Fruit fly (Drosophila melanogaster) whole organism, embryonic: ENCODE results near the gene MBD-like.

Source experiments
- Awh ChIP-seq: fragments of 200-800 bp; sonication (Bioruptor generic); IDR thresholded peaks from 2 replicates; pipeline ENCODE4, ENCODE4 v1.3.6; 2022; ENCODE audit warnings: missing biosample characterization, missing genetic modification characterization
- B-H2 ChIP-seq: fragments of 200-800 bp; sonication (Bioruptor generic); optimal IDR thresholded peaks from 2 replicates; lab custom pipeline; 2018; ENCODE audit warnings: missing biosample characterization, mild to moderate bottlenecking, missing genetic modification characterization
- C15 ChIP-seq: fragments of 200-800 bp; sonication (Bioruptor generic); IDR thresholded peaks from 3 replicates; pipeline ENCODE4 v1.3.6; 2022; ENCODE audit warnings: missing biosample characterization, missing genetic modification characterization
- CG10274 ChIP-seq: fragments of 200-800 bp; sonication (Bioruptor generic); optimal IDR thresholded peaks from 3 replicates; lab custom pipeline; 2017; ENCODE audit warnings: missing biosample characterization, mild to moderate bottlenecking, missing genetic modification characterization
- CG10543 ChIP-seq: fragments of 200-800 bp; sonication (Bioruptor generic); optimal IDR thresholded peaks from 3 replicates; lab custom pipeline; 2017; ENCODE audit warnings: missing biosample characterization, mild to moderate bottlenecking, missing genetic modification characterization, moderate library complexity
- CG1602 ChIP-seq: fragments of 200-800 bp; sonication (Bioruptor generic); optimal IDR thresholded peaks from 3 replicates; lab custom pipeline; 2016; ENCODE audit warnings: missing biosample characterization, missing genetic modification characterization
- CG17186 ChIP-seq: fragments of 200-800 bp; sonication (Bioruptor generic); optimal IDR thresholded peaks from 3 replicates; lab custom pipeline; 2017; ENCODE audit warnings: missing biosample characterization, missing genetic modification reagents, missing genetic modification characterization
- CG18262 ChIP-seq: fragments of 200-800 bp; optimal IDR thresholded peaks from 3 replicates; lab custom pipeline; 2019; ENCODE audit warnings: missing biosample characterization, mild to moderate bottlenecking, missing genetic modification characterization, moderate library complexity
- CG30020 ChIP-seq: fragments of 200-800 bp; optimal IDR thresholded peaks from 2 replicates; lab custom pipeline; 2019; ENCODE audit warnings: missing biosample characterization, mild to moderate bottlenecking, missing genetic modification characterization, moderate library complexity
- CG30431 ChIP-seq: fragments of 200-800 bp; sonication (Bioruptor generic); optimal IDR thresholded peaks from 2 replicates; lab custom pipeline; 2017; ENCODE audit warnings: missing biosample characterization, missing genetic modification characterization
- CG31388 ChIP-seq: fragments of 200-800 bp; sonication (Bioruptor generic); optimal IDR thresholded peaks from 2 replicates; lab custom pipeline; 2016; ENCODE audit warnings: missing biosample characterization, missing genetic modification characterization
- CG4617 ChIP-seq: fragments of 200-800 bp; sonication (Bioruptor generic); optimal IDR thresholded peaks from 3 replicates; lab custom pipeline; 2016; ENCODE audit warnings: missing biosample characterization, missing genetic modification characterization, borderline replicate concordance
- CG4730 ChIP-seq: fragments of 200-800 bp; sonication (Bioruptor generic); IDR thresholded peaks from 2 replicates; pipeline ENCODE4 v1.3.6; 2022; ENCODE audit warnings: missing biosample characterization, missing genetic modification characterization
- CG4854 ChIP-seq: fragments of 200-800 bp; sonication (Bioruptor generic); optimal IDR thresholded peaks from 2 replicates; lab custom pipeline; 2016; ENCODE audit warnings: missing biosample characterization, missing genetic modification characterization, inconsistent platforms
- CG5180 ChIP-seq: fragments of 200-800 bp; sonication (Bioruptor generic); optimal IDR thresholded peaks from 3 replicates; lab custom pipeline; 2017; ENCODE audit warnings: missing biosample characterization, missing genetic modification characterization, mild to moderate bottlenecking, moderate library complexity, missing genetic modification reagents
- CG5245 ChIP-seq: fragments of 200-800 bp; sonication (Bioruptor generic); optimal IDR thresholded peaks from 3 replicates; lab custom pipeline; 2016; ENCODE audit warnings: missing biosample characterization, missing genetic modification characterization
- CG7928 ChIP-seq: fragments of 200-800 bp; sonication (Bioruptor generic); optimal IDR thresholded peaks from 2 replicates; lab custom pipeline; 2017; ENCODE audit warnings: missing biosample characterization, mild to moderate bottlenecking, missing genetic modification characterization
- CG7987 ChIP-seq: fragments of 200-800 bp; sonication (Bioruptor generic); optimal IDR thresholded peaks from 2 replicates; lab custom pipeline; 2018; ENCODE audit warnings: missing biosample characterization, mild to moderate bottlenecking, missing genetic modification characterization, moderate library complexity
- CG9437 ChIP-seq: fragments of 200-800 bp; sonication (Bioruptor generic); optimal IDR thresholded peaks from 2 replicates; lab custom pipeline; 2018; ENCODE audit warnings: missing biosample characterization, mild to moderate bottlenecking, missing genetic modification characterization
- CG9932 ChIP-seq: fragments of 200-800 bp; sonication (Bioruptor generic); IDR thresholded peaks from 2 replicates; pipeline ENCODE4 v1.3.6; 2022; ENCODE audit warnings: missing biosample characterization, missing genetic modification characterization
- CHES-1-like ChIP-seq: fragments of 200-800 bp; sonication (Bioruptor generic); optimal IDR thresholded peaks from 2 replicates; lab custom pipeline; 2016; ENCODE audit warnings: missing biosample characterization, missing genetic modification characterization
- CkIIα-i1 ChIP-seq: fragments of 200-800 bp; sonication (Bioruptor generic); IDR thresholded peaks from 2 replicates; pipeline ENCODE4 v1.3.6; 2022; ENCODE audit warnings: missing biosample characterization, missing genetic modification characterization
- D ChIP-seq, 2 experiments: fragments of 200-800 bp in 1 of 2; fragments of >200 bp in 1 of 2; sonication (Bioruptor generic) in 1 of 2; optimal IDR thresholded peaks; 2 replicates in 1 of 2; 3 replicates in 1 of 2; lab custom pipeline; 2017; ENCODE audit warnings: mild to moderate bottlenecking in 1 of 2, missing biosample characterization in 1 of 2, missing genetic modification characterization in 1 of 2, missing genetic modification reagents in 1 of 2
- D19B ChIP-seq: fragments of 200-800 bp; sonication (Bioruptor generic); optimal IDR thresholded peaks from 2 replicates; lab custom pipeline; 2017; ENCODE audit warnings: missing biosample characterization, mild to moderate bottlenecking, missing genetic modification characterization
- Drgx ChIP-seq: fragments of 200-800 bp; sonication (Bioruptor generic); IDR thresholded peaks from 2 replicates; pipeline ENCODE4 v1.3.6; 2022; ENCODE audit warnings: missing biosample characterization, missing genetic modification characterization
- Ets65A ChIP-seq: fragments of 200-800 bp; sonication (Bioruptor generic); peaks from one replicate; lab custom pipeline; 2016; ENCODE audit warnings: missing biosample characterization, missing genetic modification characterization
- Hand ChIP-seq: fragments of 200-800 bp; sonication (Bioruptor generic); optimal IDR thresholded peaks from 2 replicates; lab custom pipeline; 2017; ENCODE audit warnings: mild to moderate bottlenecking, missing biosample characterization, missing genetic modification reagents, missing genetic modification characterization
- Hmr ChIP-seq: fragments of 200-800 bp; sonication (Bioruptor generic); optimal IDR thresholded peaks from 3 replicates; lab custom pipeline; 2017; ENCODE audit warnings: mild to moderate bottlenecking, missing biosample characterization, missing genetic modification reagents, missing genetic modification characterization
- Hr78 ChIP-seq, 2 experiments: fragments of 200-800 bp in 1 of 2; fragments of >200 bp in 1 of 2; sonication (Bioruptor generic) in 1 of 2; optimal IDR thresholded peaks; 2 replicates each; lab custom pipeline; 2017 to 2019; ENCODE audit warnings: missing biosample characterization in 2 of 2, missing genetic modification characterization in 2 of 2, mild to moderate bottlenecking in 1 of 2, moderate library complexity in 1 of 2
- Myb ChIP-seq: fragments of 200-800 bp; sonication (Bioruptor generic); optimal IDR thresholded peaks from 2 replicates; lab custom pipeline; 2016; ENCODE audit warnings: missing biosample characterization, missing genetic modification characterization
- Rx ChIP-seq: fragments of 200-800 bp; sonication (Bioruptor generic); IDR thresholded peaks from 2 replicates; pipeline ENCODE4 v1.3.6; 2022; ENCODE audit warnings: missing biosample characterization, missing genetic modification characterization
- abd-A ChIP-seq: fragments of 200-800 bp; sonication (Bioruptor generic); optimal IDR thresholded peaks from 3 replicates; lab custom pipeline; 2019; ENCODE audit warnings: missing biosample characterization, mild to moderate bottlenecking, missing genetic modification characterization, moderate library complexity
- amos ChIP-seq: fragments of 200-800 bp; sonication (Bioruptor generic); IDR thresholded peaks from 2 replicates; pipeline ENCODE4 v1.3.6; 2022; ENCODE audit warnings: missing biosample characterization, missing genetic modification characterization; ENCODE audit not compliant: partially characterized antibody
- aop ChIP-seq: fragments of 200-800 bp; sonication (Bioruptor generic); IDR thresholded peaks from 2 replicates; pipeline ENCODE4 v1.3.6; 2022; ENCODE audit warnings: missing biosample characterization, missing genetic modification characterization
- chif ChIP-seq, 2 experiments: fragments of 200-800 bp; sonication (Bioruptor generic); optimal IDR thresholded peaks; 3 replicates each; lab custom pipeline; 2016; ENCODE audit warnings: missing biosample characterization in 2 of 2, missing genetic modification characterization in 2 of 2
- crol ChIP-seq: fragments of 200-800 bp; sonication (Bioruptor generic); IDR thresholded peaks from 2 replicates; pipeline ENCODE4 v1.3.6; 2022; ENCODE audit warnings: missing biosample characterization, missing genetic modification characterization
- ems ChIP-seq: fragments of 200-800 bp; sonication (Bioruptor generic); optimal IDR thresholded peaks from 3 replicates; lab custom pipeline; 2016; ENCODE audit warnings: missing biosample characterization, missing genetic modification characterization
- fd3F ChIP-seq: fragments of 200-800 bp; sonication (Bioruptor generic); optimal IDR thresholded peaks from 2 replicates; lab custom pipeline; 2018; ENCODE audit warnings: missing biosample characterization, mild to moderate bottlenecking, missing genetic modification characterization, moderate library complexity
- kah ChIP-seq: fragments of 200-800 bp; sonication (Bioruptor generic); optimal IDR thresholded peaks from 2 replicates; lab custom pipeline; 2018; ENCODE audit warnings: missing biosample characterization, mild to moderate bottlenecking, missing genetic modification characterization
- kni ChIP-seq: fragments of 200-800 bp; sonication (Bioruptor generic); optimal IDR thresholded peaks from 3 replicates; lab custom pipeline; 2017; ENCODE audit warnings: mild to moderate bottlenecking, missing biosample characterization, missing genetic modification reagents, missing genetic modification characterization
- salm ChIP-seq: fragments of 200-800 bp; sonication (Bioruptor generic); optimal IDR thresholded peaks from 2 replicates; lab custom pipeline; 2018; ENCODE audit warnings: missing biosample characterization, mild to moderate bottlenecking, missing genetic modification characterization
- sc ChIP-seq, 3 experiments: fragments of >200 bp in 2 of 3; fragments of 200-800 bp in 1 of 3; sonication (Bioruptor generic) in 1 of 3; optimal IDR thresholded peaks; 2 replicates in 2 of 3; 3 replicates in 1 of 3; lab custom pipeline; 2017; ENCODE audit warnings: mild to moderate bottlenecking in 1 of 3, missing biosample characterization in 1 of 3, missing genetic modification characterization in 1 of 3, missing genetic modification reagents in 1 of 3
- sisA ChIP-seq: fragments of 200-800 bp; sonication (Bioruptor generic); IDR thresholded peaks from 2 replicates; pipeline ENCODE4 v1.3.6; 2022; ENCODE audit warnings: missing biosample characterization, missing genetic modification characterization
- slp2 ChIP-seq: fragments of 200-800 bp; sonication (Bioruptor generic); optimal IDR thresholded peaks from 2 replicates; lab custom pipeline; 2016; ENCODE audit warnings: missing biosample characterization, missing genetic modification characterization
- tin ChIP-seq: fragments of 200-800 bp; sonication (Bioruptor generic); optimal IDR thresholded peaks from 3 replicates; lab custom pipeline; 2016; ENCODE audit warnings: missing biosample characterization, missing genetic modification characterization
- tio ChIP-seq: fragments of 200-800 bp; sonication (Bioruptor generic); optimal IDR thresholded peaks from 2 replicates; lab custom pipeline; 2017; ENCODE audit warnings: missing biosample characterization, missing genetic modification characterization, inconsistent platforms
- wdn ChIP-seq: fragments of 200-800 bp; sonication (Bioruptor generic); IDR thresholded peaks from 2 replicates; pipeline ENCODE4 v1.3.6; 2022; ENCODE audit warnings: missing biosample characterization, missing genetic modification characterization
- wor ChIP-seq: fragments of 200-800 bp; sonication (Bioruptor generic); IDR thresholded peaks from 2 replicates; pipeline ENCODE4 v1.3.6; 2022; ENCODE audit warnings: missing biosample characterization, missing genetic modification characterization
- zen ChIP-seq: fragments of 200-800 bp; sonication (Bioruptor generic); optimal IDR thresholded peaks from 3 replicates; lab custom pipeline; 2018; ENCODE audit warnings: missing biosample characterization, mild to moderate bottlenecking, missing genetic modification characterization, moderate library complexity

The MBD-like gene

DNA sequence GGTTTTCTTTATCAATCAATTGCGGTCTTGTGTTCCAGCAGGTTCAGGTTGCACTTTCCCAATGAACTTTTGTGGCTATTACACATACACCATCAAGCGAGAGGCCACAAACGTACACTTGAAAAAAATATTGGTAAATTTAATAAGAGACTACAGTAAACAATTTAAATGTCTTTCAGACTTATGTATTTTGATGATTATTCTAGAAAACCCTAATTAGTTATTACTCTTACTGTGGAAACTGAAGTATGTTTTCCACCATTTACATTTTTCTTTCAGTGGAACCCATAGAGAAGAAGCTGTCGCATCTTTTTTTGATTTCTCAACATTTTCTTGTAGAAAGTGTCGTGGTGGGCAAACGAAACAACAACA is 25.4 kb upstream of the MBD-like start (continued):
- TF ChIP-seq Hr78 (GFP tag; optimal IDR thresholded peaks at IDR 0.05; lab: Kevin White, UChicago) (peak in 1 of 2 experiments; percentile 68), wdn (GFP tag; lab: Robert Waterston, UW) (peak; percentile 84), tio (GFP tag; lab: Kevin White, UChicago) (peak; percentile 93), kah (GFP tag; lab: Kevin White, UChicago) (peak; percentile 88), CG10274 (GFP tag; lab: Kevin White, UChicago) (peak; percentile 61), D (optimal IDR thresholded peaks at IDR 0.05; lab: Kevin White, UChicago) (no peak), D (GFP tag; optimal IDR thresholded peaks at IDR 0.05; lab: Kevin White, UChicago) (peak; percentile 94), CG5245 (GFP tag; lab: Kevin White, UChicago) (peak; percentile 92), zen (tag; lab: Kevin White, UChicago) (peak; percentile 82), D19B (GFP tag; lab: Kevin White, UChicago) (peak; percentile 68), Ets65A (GFP tag; lab: Kevin White, UChicago) (peak; percentile 98), CG7987 (GFP tag; lab: Kevin White, UChicago) (peak; percentile 67), abd-A (tag; lab: Kevin White, UChicago) (no peak), salm (tag; lab: Kevin White, UChicago) (peak; percentile 94), CHES-1-like (GFP tag; lab: Kevin White, UChicago) (peak; percentile 90), wor (GFP tag; lab: Robert Waterston, UW) (peak; percentile 93), Hand (GFP tag; lab: Kevin White, UChicago) (peak; percentile 71), C15 (peak; percentile 83; the same call in 2 of the 3 replicates), CG4854 (GFP tag; lab: Kevin White, UChicago) (peak; percentile 85), CG4617 (peak; percentile 55), Rx (GFP tag; lab: Robert Waterston, UW) (peak; percentile 85), CG18262 (tag; lab: Kevin White, UChicago) (peak; percentile 95), fd3F (GFP tag; lab: Kevin White, UChicago) (peak; percentile 83), CG31388 (GFP tag; lab: Kevin White, UChicago) (peak; percentile 86), Myb (GFP tag; lab: Kevin White, UChicago) (peak; percentile 75), CG9437 (GFP tag; lab: Kevin White, UChicago) (peak; percentile 90), CG1602 (GFP tag; lab: Kevin White, UChicago) (peak; percentile 91), CG17186 (GFP tag; lab: Kevin White, UChicago) (peak; percentile 73), kni (GFP tag; lab: Kevin White, UChicago) (no peak), amos (GFP tag; lab: Robert Waterston, UW) (no peak), aop (GFP tag; lab: Robert Waterston, UW) (peak; percentile 81), CG10543 (GFP tag; lab: Kevin White, UChicago) (no peak), B-H2 (GFP tag; lab: Kevin White, UChicago) (peak; percentile 32), CG7928 (peak; percentile 33), CG4730 (GFP tag; lab: Robert Waterston, UW) (peak; percentile 86), slp2 (peak; percentile 88), sc (optimal IDR thresholded peaks at IDR 0.05; lab: Kevin White, UChicago) (no peak), sc (GFP tag; optimal IDR thresholded peaks at IDR 0.05; lab: Kevin White, UChicago) (peak; percentile 92), chif (GFP tag; optimal IDR thresholded peaks at IDR 0.05; lab: Kevin White, UChicago) (peak; percentile 91 to 95), CG30020 (peak; percentile 73), ems (GFP tag; lab: Kevin White, UChicago) (peak; percentile 9), Hmr (GFP tag; lab: Kevin White, UChicago) (peak; percentile 85), CG30431 (GFP tag; lab: Kevin White, UChicago) (peak; percentile 80), tin (GFP tag; lab: Kevin White, UChicago) (peak; percentile 90), Awh (GFP tag; lab: Robert Waterston, UW) (peak; percentile 93), Drgx (peak; percentile 93), CG9932 (no peak; the same call in 1 of the 2 replicates), sisA (GFP tag; lab: Robert Waterston, UW) (peak; percentile 92), CkIIα-i1 (peak; percentile 39; the same call in 1 of the 2 replicates), crol (GFP tag; lab: Robert Waterston, UW) (peak; percentile 42; the same call in 1 of the 2 replicates), CG5180 (GFP tag; lab: Kevin White, UChicago) (no peak)
